Fruit fly (Drosophila melanogaster) whole organism: Measurements from ENCODE around the gene alpha-Man-IIb.

Experiments used
- CG8478 ChIP-seq: fragments of >200 bp; optimal IDR thresholded peaks from 2 replicates; lab custom pipeline; 2018; ENCODE audit warnings: inconsistent platforms
- pan ChIP-seq: fragments of >200 bp; optimal IDR thresholded peaks from 2 replicates; lab custom pipeline; 2017

DNA sequence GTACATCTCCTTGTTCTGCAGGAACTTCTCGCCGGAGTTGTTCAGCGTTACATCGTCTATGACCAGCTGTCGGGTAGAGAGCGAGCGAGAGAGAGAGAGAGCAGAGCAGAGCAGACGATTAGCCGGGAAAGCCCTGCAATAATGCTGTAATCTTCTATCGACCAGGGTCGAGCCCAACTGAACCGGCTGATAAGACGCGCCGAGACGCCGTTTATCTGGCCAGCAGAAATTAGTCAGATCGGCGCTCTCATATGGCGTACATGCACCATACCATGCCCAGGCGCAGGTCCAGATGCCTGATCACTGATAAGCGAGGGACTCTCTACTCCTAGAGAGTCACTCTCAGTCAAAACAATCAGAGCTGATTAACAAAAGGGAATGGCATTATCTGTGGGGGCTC lies 47.9 kb downstream of the alpha-Man-IIb start:
- TF ChIP-seq CG8478 (no peak), pan (lab: Kevin White, UChicago) (no peak)
